Worm (Caenorhabditis elegans) whole organism, L1 larva: Measurements from ENCODE around the gene srh-22.
A peak's percentile ranks its signal among the peaks of the same experiment; 100 is the strongest.

Experiments used
- C34B4.2 ChIP-seq: sonication (generic microtip); optimal IDR thresholded peaks from 2 replicates; lab custom pipeline; 2017; ENCODE audit warnings: mild to moderate bottlenecking, missing genetic modification characterization, missing compliant biosample characterization
- alr-1 ChIP-seq: fragments of 200-800 bp; sonication (Bioruptor generic); optimal IDR thresholded peaks from 2 replicates; lab custom pipeline; 2018; ENCODE audit warnings: borderline replicate concordance, mild to moderate bottlenecking, missing genetic modification characterization, missing compliant biosample characterization
- blmp-1 ChIP-seq: fragments of 150-350 bp; optimal IDR thresholded peaks from 2 replicates; lab custom pipeline; 2014; ENCODE audit warnings: missing biosample characterization, missing genetic modification characterization
- ceh-90 ChIP-seq: sonication (generic microtip); optimal IDR thresholded peaks from 2 replicates; lab custom pipeline; 2016; ENCODE audit warnings: missing genetic modification characterization, missing compliant biosample characterization
- efl-1 ChIP-seq, 4 experiments: fragments of 150-350 bp; optimal IDR thresholded peaks in 3 of 4; peaks in 1 of 4; 1 replicate in 1 of 4; 2 replicates in 3 of 4; lab custom pipeline; 2014; ENCODE audit warnings: missing biosample characterization in 2 of 4, missing genetic modification characterization in 2 of 4, missing genetic modification reagents in 2 of 4
- egl-27 ChIP-seq, 2 experiments: fragments of 150-350 bp in 1 of 2; sonication (generic microtip); optimal IDR thresholded peaks; 3 replicates each; lab custom pipeline; 2017 to 2018; ENCODE audit warnings: missing biosample characterization in 2 of 2, missing genetic modification characterization in 2 of 2, missing genetic modification reagents in 2 of 2
- elt-3 ChIP-seq, 6 experiments: fragments of 150-350 bp in 1 of 6; sonication (generic microtip); optimal IDR thresholded peaks; 2 replicates each; lab custom pipeline; 2017 to 2018; ENCODE audit warnings: missing biosample characterization in 6 of 6, missing genetic modification characterization in 6 of 6, inconsistent platforms in 1 of 6
- fkh-8 ChIP-seq: sonication (generic microtip); optimal IDR thresholded peaks from 2 replicates; lab custom pipeline; 2016; ENCODE audit warnings: mild to moderate bottlenecking, missing genetic modification characterization, missing compliant biosample characterization
- grh-1 ChIP-seq: fragments of 200-800 bp; sonication (Bioruptor generic); IDR thresholded peaks from 2 replicates; pipeline ENCODE4 v1.3.6; 2022; ENCODE audit warnings: missing genetic modification reagents, missing genetic modification characterization, missing compliant biosample characterization
- hlh-4 ChIP-seq: sonication (generic microtip); optimal IDR thresholded peaks from 2 replicates; lab custom pipeline; 2016; ENCODE audit warnings: mild to moderate bottlenecking, missing genetic modification characterization, missing compliant biosample characterization
- irx-1 ChIP-seq: sonication (generic microtip); optimal IDR thresholded peaks from 2 replicates; lab custom pipeline; 2016; ENCODE audit warnings: missing genetic modification characterization, missing compliant biosample characterization
- lin-14 ChIP-seq: fragments of 200-800 bp; sonication (Bioruptor generic); optimal IDR thresholded peaks from 2 replicates; lab custom pipeline; 2018; ENCODE audit warnings: mild to moderate bottlenecking, missing genetic modification characterization, moderate library complexity, missing compliant biosample characterization
- lin-15B ChIP-seq: fragments of 150-350 bp; sonication (generic microtip); optimal IDR thresholded peaks from 3 replicates; lab custom pipeline; 2014; ENCODE audit warnings: missing biosample characterization, missing genetic modification characterization
- lir-3 ChIP-seq: sonication (generic microtip); optimal IDR thresholded peaks from 2 replicates; lab custom pipeline; 2016; ENCODE audit warnings: mild to moderate bottlenecking, missing genetic modification characterization, moderate library complexity, missing compliant biosample characterization; ENCODE audit not compliant: poor library complexity
- lsy-2 ChIP-seq, 2 experiments: fragments of 150-350 bp; optimal IDR thresholded peaks; 2 replicates each; lab custom pipeline; 2014; ENCODE audit warnings: missing biosample characterization in 2 of 2, missing genetic modification characterization in 2 of 2
- mab-9 ChIP-seq: fragments of 200-800 bp; sonication (Bioruptor generic); IDR thresholded peaks from 2 replicates; pipeline ENCODE4 v1.3.6; 2022; ENCODE audit warnings: missing genetic modification reagents, missing genetic modification characterization, missing compliant biosample characterization
- nhr-12 ChIP-seq: sonication (generic microtip); optimal IDR thresholded peaks from 2 replicates; lab custom pipeline; 2017; ENCODE audit warnings: missing biosample characterization, missing genetic modification characterization
- nhr-20 ChIP-seq: sonication (generic microtip); optimal IDR thresholded peaks from 2 replicates; lab custom pipeline; 2016; ENCODE audit warnings: mild to moderate bottlenecking, missing genetic modification characterization, missing compliant biosample characterization
- nhr-237 ChIP-seq: fragments of 150-350 bp; optimal IDR thresholded peaks from 2 replicates; lab custom pipeline; 2014; ENCODE audit warnings: missing biosample characterization, missing genetic modification characterization
- nhr-28 ChIP-seq: fragments of 150-350 bp; optimal IDR thresholded peaks from 2 replicates; lab custom pipeline; 2014; ENCODE audit warnings: missing biosample characterization, missing genetic modification characterization
- nhr-71 ChIP-seq: sonication (generic microtip); optimal IDR thresholded peaks from 2 replicates; lab custom pipeline; 2016; ENCODE audit warnings: mild to moderate bottlenecking, missing genetic modification characterization, moderate library complexity, missing compliant biosample characterization
- nhr-85 ChIP-seq: sonication (generic microtip); peaks from one replicate; lab custom pipeline; 2016; ENCODE audit warnings: missing genetic modification characterization, inconsistent platforms, missing compliant biosample characterization
- nhr-90 ChIP-seq: sonication (generic microtip); optimal IDR thresholded peaks from 2 replicates; lab custom pipeline; 2016; ENCODE audit warnings: mild to moderate bottlenecking, missing genetic modification characterization, missing compliant biosample characterization; ENCODE audit not compliant: poor library complexity
- pax-3 ChIP-seq: fragments of 200-800 bp; sonication (Bioruptor generic); optimal IDR thresholded peaks from 2 replicates; lab custom pipeline; 2018; ENCODE audit warnings: mild to moderate bottlenecking, missing genetic modification characterization, moderate library complexity, missing compliant biosample characterization
- skn-1 ChIP-seq: fragments of 150-350 bp; optimal IDR thresholded peaks from 2 replicates; lab custom pipeline; 2014; ENCODE audit warnings: missing biosample characterization, missing genetic modification characterization
- snu-23 ChIP-seq: sonication (generic microtip); optimal IDR thresholded peaks from 2 replicates; lab custom pipeline; 2016; ENCODE audit warnings: missing genetic modification characterization, missing compliant biosample characterization
- tbx-2 ChIP-seq: sonication (generic microtip); optimal IDR thresholded peaks from 2 replicates; lab custom pipeline; 2016; ENCODE audit warnings: missing genetic modification characterization, missing compliant biosample characterization
- xbp-1 ChIP-seq: sonication (generic microtip); optimal IDR thresholded peaks from 2 replicates; lab custom pipeline; 2016; ENCODE audit warnings: missing genetic modification characterization, missing compliant biosample characterization
- zip-4 ChIP-seq: fragments of 200-800 bp; sonication (Bioruptor generic); optimal IDR thresholded peaks from 2 replicates; lab custom pipeline; 2018; ENCODE audit warnings: mild to moderate bottlenecking, missing genetic modification characterization, moderate library complexity, missing compliant biosample characterization
- ztf-11 ChIP-seq, 2 experiments: sonication (generic microtip); optimal IDR thresholded peaks; 2 replicates each; lab custom pipeline; 2016 to 2017; ENCODE audit warnings: missing genetic modification characterization in 2 of 2, missing biosample characterization in 1 of 2, missing compliant biosample characterization in 1 of 2
- ztf-4 ChIP-seq: fragments of 150-350 bp; optimal IDR thresholded peaks from 2 replicates; lab custom pipeline; 2014; ENCODE audit warnings: missing biosample characterization, missing genetic modification characterization

The srh-22 gene

ce11 chrV:4903696-4904095, 18.4 kb upstream of the srh-22 start, which contains the start of gene ugt-8:
Gene ugt-8, plus strand, starts transcription at chrV:4903930.
- TF ChIP-seq nhr-20 = peak; percentile 41
- no peak for TF ChIP-seq mab-9
- TF ChIP-seq efl-1 (optimal IDR thresholded peaks at IDR 0.05; lab: Kevin White, UChicago) = no peak
- peak in 1 of 2 experiments; percentile 53 for TF ChIP-seq efl-1 (GFP tag; optimal IDR thresholded peaks at IDR 0.05 in 1 of 2; lab: Kevin White, UChicago)
- TF ChIP-seq grh-1 = no peak
- TF ChIP-seq snu-23 = peak; percentile 12
- no peak for TF ChIP-seq ztf-11 (tag; optimal IDR thresholded peaks at IDR 0.05; lab: Kevin White, UChicago)
- TF ChIP-seq fkh-8 (tag; lab: Kevin White, UChicago) = no peak
- TF ChIP-seq, all 84 proteins: peak for 3

- no peak for TF ChIP-seq efl-1 (optimal IDR thresholded peaks at IDR 0.05; lab: Kevin White, UChicago)
- TF ChIP-seq efl-1 (GFP tag; optimal IDR thresholded peaks at IDR 0.05 in 1 of 2; lab: Kevin White, UChicago) = no peak
- no peak for TF ChIP-seq nhr-237 (tag; lab: Kevin White, UChicago)
- TF ChIP-seq alr-1 (tag; lab: Kevin White, UChicago) = no peak
- no peak for TF ChIP-seq zip-4 (GFP tag; lab: Kevin White, UChicago)
- no peak for TF ChIP-seq lir-3 (tag; lab: Kevin White, UChicago)
- TF ChIP-seq xbp-1 (tag; lab: Kevin White, UChicago) = no peak
- TF ChIP-seq tbx-2 (tag; lab: Kevin White, UChicago) = no peak
- TF ChIP-seq irx-1 (tag; lab: Kevin White, UChicago) = no peak
Measured at ce11 chrV:4905953-4906352, 16.2 kb upstream of the srh-22 start, which contains the start of gene ugt-14. Gene ugt-14, plus strand, starts transcription at chrV:4906253.

- TF ChIP-seq lin-15B (tag; lab: Kevin White, UChicago) = no peak
- peak; percentile 52 for TF ChIP-seq skn-1
- TF ChIP-seq snu-23 = peak; percentile 48
- peak; percentile 67 for TF ChIP-seq tbx-2 (tag; lab: Kevin White, UChicago)
- peak in 4 of 6 experiments; percentile 30 to 69 (median 49) for TF ChIP-seq elt-3 (tag; optimal IDR thresholded peaks at IDR 0.05; lab: Kevin White, UChicago)
- peak; percentile 86 for TF ChIP-seq nhr-20
- TF ChIP-seq nhr-90 (tag; lab: Kevin White, UChicago) = peak; percentile 35
- peak; percentile 23 for TF ChIP-seq nhr-28 (tag; lab: Kevin White, UChicago)
- no peak for TF ChIP-seq nhr-12 (tag; lab: Kevin White, UChicago)
- TF ChIP-seq nhr-71 (tag; lab: Kevin White, UChicago) = peak; percentile 66
- TF ChIP-seq lin-14 (GFP tag; lab: Kevin White, UChicago) = peak; percentile 41
- TF ChIP-seq egl-27 (tag; optimal IDR thresholded peaks at IDR 0.05; lab: Kevin White, UChicago) = no peak
- peak; percentile 90 for TF ChIP-seq nhr-85 (tag; lab: Kevin White, UChicago)
Measured at ce11 chrV:4908591-4908990, 13.5 kb upstream of the srh-22 start, which contains the start of gene ugt-13. Gene ugt-13, plus strand, starts transcription at chrV:4908884.

- TF ChIP-seq grh-1 = no peak
- peak; percentile 10 for TF ChIP-seq ztf-4 (tag; lab: Kevin White, UChicago)
- TF ChIP-seq C34B4.2 (tag; lab: Kevin White, UChicago) = no peak
- no peak for TF ChIP-seq lin-14 (GFP tag; lab: Kevin White, UChicago)
- no peak for TF ChIP-seq nhr-20
- TF ChIP-seq blmp-1 (tag; lab: Kevin White, UChicago) = peak; percentile 10
Measured at ce11 chrV:4912313-4912712, 9.8 kb upstream of the srh-22 start, which contains the start of gene H23N18.5. Gene H23N18.5, minus strand, starts transcription at chrV:4912381.

- TF ChIP-seq lsy-2 (tag; optimal IDR thresholded peaks at IDR 0.05; lab: Kevin White, UChicago) (no peak), snu-23 (no peak), nhr-12 (tag; lab: Kevin White, UChicago) (no peak), pax-3 (tag; lab: Kevin White, UChicago) (no peak), skn-1 (no peak), mab-9 (no peak), efl-1 (optimal IDR thresholded peaks at IDR 0.05; lab: Kevin White, UChicago) (no peak), efl-1 (GFP tag; optimal IDR thresholded peaks at IDR 0.05 in 1 of 2; lab: Kevin White, UChicago) (no peak), ceh-90 (tag; lab: Kevin White, UChicago) (no peak), ztf-4 (tag; lab: Kevin White, UChicago) (no peak), hlh-4 (no peak)
- TF ChIP-seq, all 84 proteins: peak for 0
Measured at ce11 chrV:4913853-4914252, 8.3 kb upstream of the srh-22 start.
